Worm (Caenorhabditis elegans): ENCODE measurements around the gene K07E8.7.
"Not testable (repeated sequence)": the region's sequence is repeated elsewhere in the genome, so short reads cannot be mapped to it uniquely, and the experiment has no call there.

K07E8.7 gene

DNA sequence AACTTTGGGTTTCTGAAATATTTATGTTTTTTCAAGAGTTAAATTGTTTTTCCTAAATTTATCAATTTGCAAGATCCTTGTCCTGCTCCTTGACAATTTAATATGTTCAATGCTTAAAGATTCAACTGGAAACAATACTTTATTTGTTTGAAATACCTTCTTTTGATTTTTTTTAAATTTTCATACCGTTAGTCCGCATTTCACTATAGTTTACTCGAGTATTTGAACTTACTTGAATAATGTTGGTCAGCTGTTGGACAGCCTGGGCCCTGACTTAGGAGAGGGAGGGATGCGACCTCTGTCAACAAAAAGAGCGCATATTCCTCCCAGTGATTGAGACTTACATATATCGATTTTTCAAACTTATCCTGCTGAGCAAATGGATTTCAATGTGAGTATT lies 44.1 kb downstream of the K07E8.7 start, which contains the start of gene W04H10.5:
Gene W04H10.5, plus strand, starts transcription at position 301 of the 400 bp plus-strand sequence.
- TF ChIP-seq W03F9.2 (tag; optimal IDR thresholded peaks at IDR 0.05) (no peak), him-1 (tag; optimal IDR thresholded peaks at IDR 0.05) (no peak), dao-5 (tag; optimal IDR thresholded peaks at IDR 0.05) (no peak)

DNA sequence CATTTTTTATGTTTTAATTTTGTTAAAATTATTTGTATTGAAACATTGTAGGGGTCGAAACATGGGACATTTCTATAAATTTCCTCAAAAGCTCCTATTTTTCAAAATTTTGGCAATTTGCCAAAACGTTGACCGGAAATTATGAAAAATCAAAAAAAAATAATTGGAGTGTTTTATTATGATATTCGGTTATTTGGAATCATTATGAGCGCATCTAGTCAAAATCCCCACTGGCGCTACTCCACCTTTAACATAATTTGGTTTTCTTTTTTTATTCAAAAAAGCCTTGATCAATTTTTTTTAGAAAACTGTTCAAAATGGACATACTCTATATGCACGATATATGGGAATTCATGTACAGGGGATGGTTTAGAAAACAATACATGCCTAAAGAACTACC lies 44.9 kb downstream of the K07E8.7 start, which contains the start of gene W04H10.2:
Gene W04H10.2, plus strand, starts transcription at position 301 of the 400 bp plus-strand sequence.
- no peak for TF ChIP-seq him-1 (tag; optimal IDR thresholded peaks at IDR 0.05)
- no peak for TF ChIP-seq W03F9.2 (tag; optimal IDR thresholded peaks at IDR 0.05)
- TF ChIP-seq dao-5 (tag; optimal IDR thresholded peaks at IDR 0.05), result no peak

DNA sequence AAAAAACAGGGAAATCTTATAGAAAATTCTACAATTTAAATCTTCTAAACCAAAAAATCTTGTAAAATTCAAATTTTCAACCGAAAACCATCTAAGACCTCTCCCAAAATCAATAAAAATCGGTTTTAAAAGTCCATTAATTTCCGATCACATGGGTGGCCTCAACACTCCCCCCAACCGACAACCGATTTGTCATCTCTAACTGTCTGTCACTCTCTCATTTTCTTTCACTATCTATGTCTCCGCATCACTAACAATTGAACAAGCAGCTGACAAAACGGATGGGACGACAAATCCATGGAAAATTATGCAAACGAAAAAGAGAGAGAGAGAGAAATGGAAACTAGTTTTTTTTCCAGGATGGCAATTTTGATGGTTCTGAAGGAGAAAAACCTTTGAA lies 47.2 kb downstream of the K07E8.7 start:
- no peak for TF ChIP-seq dao-5 (tag; optimal IDR thresholded peaks at IDR 0.05)
- TF ChIP-seq W03F9.2 (tag; optimal IDR thresholded peaks at IDR 0.05), result no peak

DNA sequence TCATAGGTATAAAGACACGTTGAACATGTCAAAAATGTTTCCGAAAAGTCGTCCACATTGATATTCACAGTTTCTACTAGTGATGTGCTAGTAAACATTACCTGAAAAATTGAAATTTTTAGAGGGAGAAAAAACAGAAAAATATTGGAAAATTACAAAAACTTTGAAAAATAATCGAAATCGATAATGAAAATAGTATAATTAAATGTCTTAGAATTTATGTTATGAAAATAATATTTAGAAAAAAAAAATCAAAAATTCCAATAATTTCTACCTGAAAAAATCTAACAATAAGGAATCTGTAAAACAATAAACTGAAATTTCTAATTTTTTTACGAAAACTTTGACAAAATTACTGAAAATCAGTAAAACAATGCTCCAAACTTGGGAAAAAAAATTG lies 48.1 kb downstream of the K07E8.7 start, which contains the start of gene nhl-3:
Gene nhl-3, minus strand, starts transcription at position 101 of the 400 bp plus-strand sequence.
- TF ChIP-seq him-1 (tag; optimal IDR thresholded peaks at IDR 0.05) (no peak), W03F9.2 (tag; optimal IDR thresholded peaks at IDR 0.05) (no peak), dao-5 (tag; optimal IDR thresholded peaks at IDR 0.05) (no peak)

DNA sequence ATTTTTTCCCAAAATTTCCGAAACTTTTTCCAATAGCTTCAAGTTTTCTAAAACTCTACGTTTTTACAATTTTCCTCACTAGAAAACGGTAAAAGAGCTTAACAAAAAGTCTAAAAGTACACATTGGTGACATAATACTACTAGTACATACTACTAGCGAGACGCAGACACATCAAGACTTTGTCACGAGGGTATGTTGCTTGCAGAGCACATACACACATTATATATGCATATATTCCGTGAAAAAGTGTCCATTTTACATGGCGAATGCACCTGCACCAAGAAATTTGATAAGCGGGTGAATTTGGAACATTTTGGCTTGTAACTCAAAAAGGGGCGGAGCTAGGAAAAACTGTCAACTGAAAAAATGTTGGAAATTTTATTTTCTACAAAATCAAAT lies 48.9 kb downstream of the K07E8.7 start:
- TF ChIP-seq him-1 (tag; optimal IDR thresholded peaks at IDR 0.05) (no peak), W03F9.2 (tag; optimal IDR thresholded peaks at IDR 0.05) (no peak), dao-5 (tag; optimal IDR thresholded peaks at IDR 0.05) (no peak)

DNA sequence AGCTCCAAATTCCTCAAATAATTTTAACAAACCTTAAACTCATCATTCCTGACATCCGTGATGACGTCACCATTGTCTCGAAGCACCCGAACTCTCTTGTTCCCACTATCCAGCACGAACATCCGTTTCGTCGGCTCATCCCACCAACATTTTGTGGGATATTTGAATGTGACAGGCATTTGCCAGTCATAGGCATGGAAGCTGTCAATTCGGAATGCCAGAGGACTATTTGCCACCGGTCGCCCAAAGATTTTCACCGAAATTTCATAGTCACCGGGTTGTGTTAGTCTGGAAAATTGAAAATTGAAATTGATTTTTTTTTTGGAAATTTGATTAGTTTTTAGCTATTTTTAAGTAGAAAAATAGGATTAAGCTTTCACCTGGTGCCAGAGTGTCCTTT lies 53.5 kb downstream of the K07E8.7 start:
- TF ChIP-seq W03F9.2 (tag; optimal IDR thresholded peaks at IDR 0.05) (no peak), dao-5 (tag; optimal IDR thresholded peaks at IDR 0.05) (no peak), him-1 (tag; optimal IDR thresholded peaks at IDR 0.05) (no peak)

DNA sequence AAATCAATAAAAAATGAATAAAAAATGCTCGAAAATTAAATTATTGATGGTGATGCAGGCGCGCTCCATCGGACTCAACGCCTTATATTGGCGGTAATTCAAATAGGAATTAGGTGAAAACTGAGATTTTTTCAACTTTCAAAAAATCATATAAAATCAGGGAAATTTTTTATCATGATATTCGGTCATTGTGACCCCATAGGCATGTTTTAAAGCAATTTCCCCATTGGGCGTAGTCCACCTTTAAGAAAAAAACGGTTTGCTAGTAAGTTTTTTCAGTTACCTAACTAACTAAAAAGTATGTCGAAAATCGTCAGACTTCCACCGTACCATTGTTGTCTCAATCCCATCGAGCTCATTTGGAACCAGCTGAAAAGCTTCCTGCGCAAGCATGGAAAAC lies 56.9 kb downstream of the K07E8.7 start, which contains the start of gene W08F4.1:
Gene W08F4.1, plus strand, starts transcription at position 301 of the 400 bp plus-strand sequence.
- TF ChIP-seq him-1, dao-5, W03F9.2 (tag; optimal IDR thresholded peaks at IDR 0.05): not testable (repeated sequence)

DNA sequence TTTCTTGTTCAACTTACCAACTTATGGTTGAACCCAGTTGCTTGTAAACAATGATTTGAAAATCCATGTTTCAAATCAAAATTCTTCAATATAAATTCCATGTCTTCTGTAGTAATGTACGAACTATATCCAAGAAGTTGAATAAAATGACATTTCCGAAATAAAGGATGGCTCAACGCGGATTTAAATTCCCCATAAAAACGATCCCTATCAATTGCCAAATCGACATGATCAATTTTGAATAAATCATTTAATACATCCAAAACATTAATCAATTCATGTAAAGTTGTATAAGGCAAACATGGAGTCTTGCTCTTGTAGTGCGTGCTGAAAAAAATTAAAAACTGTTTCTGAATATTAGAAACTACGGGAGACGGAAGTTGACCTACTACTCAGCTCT lies 59.1 kb downstream of the K07E8.7 start, which contains the start of gene W08F4.10:
Gene W08F4.10, minus strand, starts transcription at position 101 of the 400 bp plus-strand sequence.
- TF ChIP-seq him-1 (tag; optimal IDR thresholded peaks at IDR 0.05) (no peak), dao-5 (tag; optimal IDR thresholded peaks at IDR 0.05) (no peak), W03F9.2 (tag; optimal IDR thresholded peaks at IDR 0.05) (no peak)
